Fruit fly (Drosophila melanogaster) whole organism, prepupa: ENCODE measurements around the gene CG33270.

Experiments
- CG10669 ChIP-seq: fragments of 200-800 bp; sonication (Bioruptor generic); optimal IDR thresholded peaks from 3 replicates; lab custom pipeline; 2018; ENCODE audit warnings: missing biosample characterization, mild to moderate bottlenecking, missing genetic modification characterization, moderate library complexity
- CG3032 ChIP-seq: fragments of 200-800 bp; optimal IDR thresholded peaks from 2 replicates; lab custom pipeline; 2019; ENCODE audit warnings: missing biosample characterization, mild to moderate bottlenecking, missing genetic modification characterization, moderate library complexity
- CG31627 ChIP-seq: fragments of 200-800 bp; sonication (Bioruptor generic); optimal IDR thresholded peaks from 3 replicates; lab custom pipeline; 2016; ENCODE audit warnings: missing biosample characterization, missing genetic modification characterization
- CG6163 ChIP-seq: fragments of 200-800 bp; sonication (Bioruptor generic); IDR thresholded peaks from 3 replicates; pipeline ENCODE4 v1.3.6; 2022; ENCODE audit warnings: missing biosample characterization, missing genetic modification characterization
- CG6276 ChIP-seq: fragments of 200-800 bp; sonication (Bioruptor generic); optimal IDR thresholded peaks from 2 replicates; lab custom pipeline; 2017; ENCODE audit warnings: missing biosample characterization, mild to moderate bottlenecking, missing genetic modification characterization
- CG6854 ChIP-seq: fragments of 200-800 bp; sonication (Bioruptor generic); optimal IDR thresholded peaks from 2 replicates; lab custom pipeline; 2017; ENCODE audit warnings: missing biosample characterization, mild to moderate bottlenecking, missing genetic modification characterization
- Gug ChIP-seq: fragments of 200-800 bp; sonication (Bioruptor generic); IDR thresholded peaks from 2 replicates; pipeline ENCODE4 v1.3.6; 2022; ENCODE audit warnings: missing biosample characterization, missing genetic modification characterization
- Hr38 ChIP-seq: sonication (Bioruptor generic); optimal IDR thresholded peaks from 2 replicates; lab custom pipeline; 2016; ENCODE audit warnings: missing biosample characterization, missing genetic modification characterization
- OdsH ChIP-seq: fragments of 200-800 bp; sonication (Bioruptor generic); optimal IDR thresholded peaks from 3 replicates; lab custom pipeline; 2016; ENCODE audit warnings: missing biosample characterization, missing genetic modification characterization
- Smox ChIP-seq: fragments of 200-800 bp; sonication (Bioruptor generic); optimal IDR thresholded peaks from 3 replicates; lab custom pipeline; 2016; ENCODE audit warnings: missing biosample characterization, missing genetic modification characterization
- dsx ChIP-seq: fragments of 200-800 bp; optimal IDR thresholded peaks from 3 replicates; lab custom pipeline; 2019; ENCODE audit warnings: missing biosample characterization, mild to moderate bottlenecking, missing genetic modification characterization, moderate library complexity; ENCODE audit not compliant: poor library complexity, severe bottlenecking
- fd59A ChIP-seq: fragments of 200-800 bp; sonication (Bioruptor generic); optimal IDR thresholded peaks from 2 replicates; lab custom pipeline; 2017; ENCODE audit warnings: missing biosample characterization, mild to moderate bottlenecking, missing genetic modification characterization, missing genetic modification reagents
- pdm3 ChIP-seq: fragments of 200-800 bp; sonication (Bioruptor generic); optimal IDR thresholded peaks from 3 replicates; lab custom pipeline; 2016; ENCODE audit warnings: missing biosample characterization, missing genetic modification characterization
- svp ChIP-seq: fragments of 200-800 bp; sonication (Bioruptor generic); peaks from one replicate; lab custom pipeline; 2016; ENCODE audit warnings: missing biosample characterization, missing genetic modification characterization

DNA sequence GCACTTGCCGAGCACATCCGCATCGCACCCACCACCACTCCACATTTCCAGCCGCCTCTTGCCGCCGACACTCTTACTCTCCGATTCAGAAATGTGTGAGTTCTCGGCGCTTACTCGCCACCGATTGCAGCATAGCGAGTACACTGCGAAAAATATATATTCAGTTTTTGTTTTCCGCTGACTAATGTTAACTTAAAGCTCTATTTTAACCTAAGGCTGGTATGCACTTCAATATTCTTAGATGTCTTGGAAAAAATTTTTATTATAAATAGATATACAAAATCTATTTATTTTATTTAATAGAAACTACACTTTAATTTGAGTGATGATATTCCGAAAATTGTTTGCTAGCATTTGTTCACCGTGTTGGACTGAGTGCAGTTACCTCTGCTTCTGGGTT, 20.8 kb upstream of the CG33270 start:
- TF ChIP-seq CG3032 (tag; lab: Kevin White, UChicago) (peak; percentile 59), svp (no peak), fd59A (GFP tag; lab: Kevin White, UChicago) (no peak), CG6276 (GFP tag; lab: Kevin White, UChicago) (no peak), CG10669 (GFP tag; lab: Kevin White, UChicago) (no peak), CG6854 (GFP tag; lab: Kevin White, UChicago) (no peak), Gug (GFP tag; lab: Robert Waterston, UW) (no peak), Smox (GFP tag; lab: Kevin White, UChicago) (no peak), OdsH (GFP tag; lab: Kevin White, UChicago) (peak; percentile 33), dsx (GFP tag; lab: Kevin White, UChicago) (peak; percentile 41), Hr38 (GFP tag; lab: Kevin White, UChicago) (no peak), CG31627 (GFP tag; lab: Kevin White, UChicago) (no peak), pdm3 (GFP tag; lab: Kevin White, UChicago) (no peak), CG6163 (GFP tag; lab: Robert Waterston, UW) (0 out of 3 replicates have a peak, but pooled peaks have one; percentile 23)
